Worm (Caenorhabditis elegans) whole organism, L1 larva: ENCODE measurements around the gene Y37A1A.2.
A peak's percentile ranks its signal among the peaks of the same experiment; 100 is the strongest.

Experiments used
- C16A3.4 ChIP-seq: fragments of 150-350 bp; optimal IDR thresholded peaks from 2 replicates; lab custom pipeline; 2014; ENCODE audit warnings: missing biosample characterization, missing genetic modification characterization
- F16B12.6 ChIP-seq: fragments of 150-350 bp; optimal IDR thresholded peaks from 2 replicates; lab custom pipeline; 2014; ENCODE audit warnings: missing biosample characterization, missing genetic modification characterization
- alr-1 ChIP-seq: fragments of 200-800 bp; sonication (Bioruptor generic); optimal IDR thresholded peaks from 2 replicates; lab custom pipeline; 2018; ENCODE audit warnings: borderline replicate concordance, mild to moderate bottlenecking, missing genetic modification characterization, missing compliant biosample characterization
- aly-2 ChIP-seq: fragments of 150-350 bp; optimal IDR thresholded peaks from 2 replicates; lab custom pipeline; 2014; ENCODE audit warnings: missing biosample characterization, missing genetic modification characterization
- ama-1 ChIP-seq: fragments of 150-350 bp; optimal IDR thresholded peaks from 2 replicates; lab custom pipeline; 2014
- ceh-63 ChIP-seq: fragments of 200-800 bp; sonication (Bioruptor generic); optimal IDR thresholded peaks from 2 replicates; lab custom pipeline; 2018; ENCODE audit warnings: mild to moderate bottlenecking, missing genetic modification characterization, missing compliant biosample characterization
- ceh-8 ChIP-seq: fragments of 200-800 bp; sonication (Bioruptor generic); optimal IDR thresholded peaks from 2 replicates; lab custom pipeline; 2018; ENCODE audit warnings: mild to moderate bottlenecking, missing genetic modification characterization, moderate library complexity, missing compliant biosample characterization
- ceh-90 ChIP-seq: sonication (generic microtip); optimal IDR thresholded peaks from 2 replicates; lab custom pipeline; 2016; ENCODE audit warnings: missing genetic modification characterization, missing compliant biosample characterization
- dpl-1 ChIP-seq, 3 experiments: fragments of 150-350 bp in 2 of 3; sonication (generic microtip) in 1 of 3; optimal IDR thresholded peaks; 2 replicates each; lab custom pipeline; 2014 to 2017; ENCODE audit warnings: missing biosample characterization in 3 of 3, missing genetic modification characterization in 3 of 3, missing genetic modification reagents in 3 of 3
- dsc-1 ChIP-seq: sonication (generic microtip); optimal IDR thresholded peaks from 2 replicates; lab custom pipeline; 2016; ENCODE audit warnings: mild to moderate bottlenecking, missing genetic modification characterization, missing compliant biosample characterization
- efl-1 ChIP-seq, 4 experiments: fragments of 150-350 bp; optimal IDR thresholded peaks in 3 of 4; peaks in 1 of 4; 1 replicate in 1 of 4; 2 replicates in 3 of 4; lab custom pipeline; 2014; ENCODE audit warnings: missing biosample characterization in 2 of 4, missing genetic modification characterization in 2 of 4, missing genetic modification reagents in 2 of 4
- egl-13 ChIP-seq: sonication (generic microtip); optimal IDR thresholded peaks from 2 replicates; lab custom pipeline; 2016; ENCODE audit warnings: missing genotype, missing genetic modification reagents, missing genetic modification characterization, missing compliant biosample characterization
- egl-27 ChIP-seq, 2 experiments: fragments of 150-350 bp in 1 of 2; sonication (generic microtip); optimal IDR thresholded peaks; 3 replicates each; lab custom pipeline; 2017 to 2018; ENCODE audit warnings: missing biosample characterization in 2 of 2, missing genetic modification characterization in 2 of 2, missing genetic modification reagents in 2 of 2
- elt-3 ChIP-seq, 6 experiments: fragments of 150-350 bp in 1 of 6; sonication (generic microtip); optimal IDR thresholded peaks; 2 replicates each; lab custom pipeline; 2017 to 2018; ENCODE audit warnings: missing biosample characterization in 6 of 6, missing genetic modification characterization in 6 of 6, inconsistent platforms in 1 of 6
- ets-5 ChIP-seq: fragments of 200-800 bp; sonication (Bioruptor generic); IDR thresholded peaks from 2 replicates; pipeline ENCODE4 v1.3.6; 2022; ENCODE audit warnings: missing genetic modification characterization, missing compliant biosample characterization
- fkh-4 ChIP-seq: sonication (generic microtip); optimal IDR thresholded peaks from 2 replicates; lab custom pipeline; 2016; ENCODE audit warnings: missing compliant biosample characterization, missing genetic modification characterization, borderline replicate concordance
- fkh-8 ChIP-seq: sonication (generic microtip); optimal IDR thresholded peaks from 2 replicates; lab custom pipeline; 2016; ENCODE audit warnings: mild to moderate bottlenecking, missing genetic modification characterization, missing compliant biosample characterization
- grh-1 ChIP-seq: fragments of 200-800 bp; sonication (Bioruptor generic); IDR thresholded peaks from 2 replicates; pipeline ENCODE4 v1.3.6; 2022; ENCODE audit warnings: missing genetic modification reagents, missing genetic modification characterization, missing compliant biosample characterization
- hlh-17 ChIP-seq: fragments of 200-800 bp; sonication (Bioruptor generic); optimal IDR thresholded peaks from 2 replicates; lab custom pipeline; 2018; ENCODE audit warnings: missing genetic modification characterization, mild to moderate bottlenecking, missing compliant biosample characterization, moderate library complexity, borderline replicate concordance
- hlh-4 ChIP-seq: sonication (generic microtip); optimal IDR thresholded peaks from 2 replicates; lab custom pipeline; 2016; ENCODE audit warnings: mild to moderate bottlenecking, missing genetic modification characterization, missing compliant biosample characterization
- hpl-2 ChIP-seq: fragments of 150-350 bp; optimal IDR thresholded peaks from 2 replicates; lab custom pipeline; 2014; ENCODE audit warnings: missing biosample characterization, missing genetic modification reagents, missing genetic modification characterization
- irx-1 ChIP-seq: sonication (generic microtip); optimal IDR thresholded peaks from 2 replicates; lab custom pipeline; 2016; ENCODE audit warnings: missing genetic modification characterization, missing compliant biosample characterization
- lin-13 ChIP-seq: fragments of 150-350 bp; optimal IDR thresholded peaks from 2 replicates; lab custom pipeline; 2014; ENCODE audit warnings: missing biosample characterization, missing genetic modification reagents, missing genetic modification characterization
- lin-14 ChIP-seq: fragments of 200-800 bp; sonication (Bioruptor generic); optimal IDR thresholded peaks from 2 replicates; lab custom pipeline; 2018; ENCODE audit warnings: mild to moderate bottlenecking, missing genetic modification characterization, moderate library complexity, missing compliant biosample characterization
- lin-15B ChIP-seq: fragments of 150-350 bp; sonication (generic microtip); optimal IDR thresholded peaks from 3 replicates; lab custom pipeline; 2014; ENCODE audit warnings: missing biosample characterization, missing genetic modification characterization
- lin-35 ChIP-seq, 2 experiments: fragments of 150-350 bp; optimal IDR thresholded peaks; 2 replicates each; lab custom pipeline; 2014; ENCODE audit warnings: missing biosample characterization in 2 of 2, missing genetic modification characterization in 2 of 2, missing genetic modification reagents in 2 of 2
- lin-39 ChIP-seq: fragments of 150-350 bp; optimal IDR thresholded peaks from 2 replicates; lab custom pipeline; 2014; ENCODE audit warnings: missing biosample characterization, missing genetic modification reagents, missing genetic modification characterization
- lir-3 ChIP-seq: sonication (generic microtip); optimal IDR thresholded peaks from 2 replicates; lab custom pipeline; 2016; ENCODE audit warnings: mild to moderate bottlenecking, missing genetic modification characterization, moderate library complexity, missing compliant biosample characterization; ENCODE audit not compliant: poor library complexity
- lsy-2 ChIP-seq, 2 experiments: fragments of 150-350 bp; optimal IDR thresholded peaks; 2 replicates each; lab custom pipeline; 2014; ENCODE audit warnings: missing biosample characterization in 2 of 2, missing genetic modification characterization in 2 of 2
- mdl-1 ChIP-seq, 2 experiments: fragments of 150-350 bp; optimal IDR thresholded peaks; 2 replicates each; lab custom pipeline; 2014 to 2017; ENCODE audit warnings: missing biosample characterization in 2 of 2, missing genetic modification characterization in 2 of 2, inconsistent platforms in 1 of 2
- mef-2 ChIP-seq: fragments of 150-350 bp; optimal IDR thresholded peaks from 2 replicates; lab custom pipeline; 2014; ENCODE audit warnings: missing biosample characterization, missing genetic modification characterization
- mep-1 ChIP-seq: fragments of 150-350 bp; optimal IDR thresholded peaks from 2 replicates; lab custom pipeline; 2014; ENCODE audit warnings: missing biosample characterization, missing genetic modification characterization
- nhr-19 ChIP-seq: fragments of 200-800 bp; sonication (Bioruptor generic); conservative IDR thresholded peaks from 2 replicates; pipeline ENCODE4 v1.3.6; 2022; ENCODE audit warnings: missing genetic modification characterization, missing compliant biosample characterization
- nhr-20 ChIP-seq: sonication (generic microtip); optimal IDR thresholded peaks from 2 replicates; lab custom pipeline; 2016; ENCODE audit warnings: mild to moderate bottlenecking, missing genetic modification characterization, missing compliant biosample characterization
- nhr-28 ChIP-seq: fragments of 150-350 bp; optimal IDR thresholded peaks from 2 replicates; lab custom pipeline; 2014; ENCODE audit warnings: missing biosample characterization, missing genetic modification characterization
- nhr-71 ChIP-seq: sonication (generic microtip); optimal IDR thresholded peaks from 2 replicates; lab custom pipeline; 2016; ENCODE audit warnings: mild to moderate bottlenecking, missing genetic modification characterization, moderate library complexity, missing compliant biosample characterization
- nhr-76 ChIP-seq: sonication (generic microtip); optimal IDR thresholded peaks from 2 replicates; lab custom pipeline; 2017; ENCODE audit warnings: missing biosample characterization, missing genetic modification characterization
- nhr-77 ChIP-seq: fragments of 150-350 bp; optimal IDR thresholded peaks from 2 replicates; lab custom pipeline; 2014; ENCODE audit warnings: missing biosample characterization, missing genetic modification characterization
- nhr-84 ChIP-seq: sonication (generic microtip); optimal IDR thresholded peaks from 2 replicates; lab custom pipeline; 2017; ENCODE audit warnings: missing biosample characterization, missing genetic modification characterization
- nhr-85 ChIP-seq: sonication (generic microtip); peaks from one replicate; lab custom pipeline; 2016; ENCODE audit warnings: missing genetic modification characterization, inconsistent platforms, missing compliant biosample characterization
- pag-3 ChIP-seq: sonication (generic microtip); optimal IDR thresholded peaks from 2 replicates; lab custom pipeline; 2017; ENCODE audit warnings: missing genetic modification characterization, mild to moderate bottlenecking, missing compliant biosample characterization, antibody characterized with exemption, borderline replicate concordance; ENCODE audit not compliant: insufficient read depth
- rnt-1 ChIP-seq: sonication (generic microtip); optimal IDR thresholded peaks from 2 replicates; lab custom pipeline; 2016; ENCODE audit warnings: mild to moderate bottlenecking, missing genetic modification characterization, moderate library complexity, missing compliant biosample characterization
- skn-1 ChIP-seq: fragments of 150-350 bp; optimal IDR thresholded peaks from 2 replicates; lab custom pipeline; 2014; ENCODE audit warnings: missing biosample characterization, missing genetic modification characterization
- snu-23 ChIP-seq: sonication (generic microtip); optimal IDR thresholded peaks from 2 replicates; lab custom pipeline; 2016; ENCODE audit warnings: missing genetic modification characterization, missing compliant biosample characterization
- sox-4 ChIP-seq: sonication (generic microtip); optimal IDR thresholded peaks from 2 replicates; lab custom pipeline; 2016; ENCODE audit warnings: missing genetic modification characterization, missing compliant biosample characterization
- sptf-1 ChIP-seq: fragments of 150-350 bp; optimal IDR thresholded peaks from 2 replicates; lab custom pipeline; 2014; ENCODE audit warnings: missing biosample characterization, missing genetic modification characterization
- swsn-7 ChIP-seq: sonication (generic microtip); optimal IDR thresholded peaks from 2 replicates; lab custom pipeline; 2016; ENCODE audit warnings: missing genetic modification characterization, missing compliant biosample characterization
- unc-30 ChIP-seq: sonication (generic microtip); optimal IDR thresholded peaks from 2 replicates; lab custom pipeline; 2017; ENCODE audit warnings: missing biosample characterization, missing genetic modification characterization
- unc-62 ChIP-seq: fragments of 150-350 bp; optimal IDR thresholded peaks from 2 replicates; lab custom pipeline; 2014; ENCODE audit warnings: missing biosample characterization, missing genetic modification reagents, missing genetic modification characterization
- unc-86 ChIP-seq: sonication (generic microtip); optimal IDR thresholded peaks from 2 replicates; lab custom pipeline; 2016; ENCODE audit warnings: missing genetic modification characterization, missing compliant biosample characterization
- xbp-1 ChIP-seq: sonication (generic microtip); optimal IDR thresholded peaks from 2 replicates; lab custom pipeline; 2016; ENCODE audit warnings: missing genetic modification characterization, missing compliant biosample characterization
- zag-1 ChIP-seq: fragments of 150-350 bp; optimal IDR thresholded peaks from 2 replicates; lab custom pipeline; 2014; ENCODE audit warnings: missing biosample characterization, missing genetic modification characterization
- ztf-11 ChIP-seq, 2 experiments: sonication (generic microtip); optimal IDR thresholded peaks; 2 replicates each; lab custom pipeline; 2016 to 2017; ENCODE audit warnings: missing genetic modification characterization in 2 of 2, missing biosample characterization in 1 of 2, missing compliant biosample characterization in 1 of 2

Y37A1A.2 gene

DNA sequence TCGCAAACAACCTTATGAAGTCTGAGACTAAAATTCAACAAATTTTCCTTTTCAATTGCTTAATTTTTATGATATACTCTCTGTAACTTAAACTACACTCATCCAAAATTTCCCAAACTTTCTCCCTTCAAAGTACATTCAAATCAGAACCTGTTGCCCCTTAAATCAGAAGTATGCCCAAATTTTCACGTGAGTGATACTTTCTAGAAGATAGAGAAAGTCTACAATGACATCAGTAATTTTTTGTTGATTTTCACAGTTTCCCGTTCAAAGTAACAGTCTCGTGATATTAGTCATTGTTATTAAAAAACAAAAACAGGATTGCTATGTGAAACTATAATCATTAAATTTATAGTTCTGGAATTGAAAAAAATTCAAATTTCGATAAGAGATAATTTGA is 1.9 kb downstream of the Y37A1A.2 start:
- peak in 1 of 2 experiments; percentile 58 for TF ChIP-seq lin-35 (GFP tag; optimal IDR thresholded peaks at IDR 0.05; lab: Kevin White, UChicago)
- TF ChIP-seq snu-23, result peak; percentile 72
- TF ChIP-seq aly-2 (tag; lab: Kevin White, UChicago), result no peak
- no peak for TF ChIP-seq irx-1 (tag; lab: Kevin White, UChicago)
- no peak for TF ChIP-seq sox-4 (tag; lab: Kevin White, UChicago)
- no peak for TF ChIP-seq lin-15B (tag; lab: Kevin White, UChicago)
- no peak for TF ChIP-seq ets-5
- TF ChIP-seq nhr-76 (tag; lab: Kevin White, UChicago), result no peak
- no peak for TF ChIP-seq nhr-77 (tag; lab: Kevin White, UChicago)
- no peak for TF ChIP-seq F16B12.6 (tag; lab: Kevin White, UChicago)
- TF ChIP-seq mdl-1 (tag; optimal IDR thresholded peaks at IDR 0.05; lab: Kevin White, UChicago), result no peak
- no peak for TF ChIP-seq fkh-4 (tag; lab: Kevin White, UChicago)
- TF ChIP-seq dsc-1, result no peak
- no peak for TF ChIP-seq egl-13
- no peak for TF ChIP-seq hpl-2 (GFP tag; lab: Kevin White, UChicago)
- TF ChIP-seq C16A3.4 (tag; lab: Kevin White, UChicago), result no peak
- peak; percentile 92 for TF ChIP-seq nhr-85 (tag; lab: Kevin White, UChicago)
- TF ChIP-seq unc-30 (tag; lab: Kevin White, UChicago), result no peak
- TF ChIP-seq fkh-8 (tag; lab: Kevin White, UChicago), result no peak
- TF ChIP-seq sptf-1, result no peak
- TF ChIP-seq lir-3, result no peak
- no peak for TF ChIP-seq ztf-11 (tag; optimal IDR thresholded peaks at IDR 0.05; lab: Kevin White, UChicago)
- TF ChIP-seq rnt-1 (tag; lab: Kevin White, UChicago), result no peak
- TF ChIP-seq grh-1 (GFP tag; lab: Robert Waterston, UW), result peak; percentile 67
- no peak for TF ChIP-seq ceh-90 (tag; lab: Kevin White, UChicago)
- no peak for TF ChIP-seq xbp-1
- no peak for TF ChIP-seq pag-3 (tag; lab: Kevin White, UChicago)
- no peak for TF ChIP-seq lin-14
- TF ChIP-seq nhr-19, result peak; percentile 87
- no peak for TF ChIP-seq mep-1
- no peak for TF ChIP-seq lsy-2 (tag; optimal IDR thresholded peaks at IDR 0.05; lab: Kevin White, UChicago)
- TF ChIP-seq dpl-1 (GFP tag; optimal IDR thresholded peaks at IDR 0.05; lab: Kevin White, UChicago), result peak in 1 of 3 experiments; percentile 8
- TF ChIP-seq egl-27 (tag; optimal IDR thresholded peaks at IDR 0.05; lab: Kevin White, UChicago), result no peak
- no peak for TF ChIP-seq nhr-28
- TF ChIP-seq zag-1, result no peak
- TF ChIP-seq skn-1 (tag; lab: Kevin White, UChicago), result peak; percentile 7
- TF ChIP-seq ceh-8 (GFP tag; lab: Kevin White, UChicago), result no peak
- peak; percentile 78 for TF ChIP-seq nhr-71 (tag; lab: Kevin White, UChicago)
- peak; percentile 92 for TF ChIP-seq nhr-20 (tag; lab: Kevin White, UChicago)
- TF ChIP-seq unc-86 (tag; lab: Kevin White, UChicago), result no peak
- no peak for TF ChIP-seq unc-62 (GFP tag; lab: Kevin White, UChicago)
- no peak for TF ChIP-seq ama-1 (lab: Kevin White, UChicago)
- TF ChIP-seq swsn-7 (tag; lab: Kevin White, UChicago), result no peak
- TF ChIP-seq hlh-4, result no peak
- no peak for TF ChIP-seq ceh-63 (GFP tag; lab: Kevin White, UChicago)
- TF ChIP-seq lin-39, result no peak
- no peak for TF ChIP-seq hlh-17 (GFP tag; lab: Kevin White, UChicago)
- TF ChIP-seq mef-2 (tag; lab: Kevin White, UChicago), result no peak
- TF ChIP-seq lin-13 (GFP tag; lab: Kevin White, UChicago), result no peak
- TF ChIP-seq nhr-84 (tag; lab: Kevin White, UChicago), result no peak
- TF ChIP-seq efl-1 (optimal IDR thresholded peaks at IDR 0.05; lab: Kevin White, UChicago), result no peak
- TF ChIP-seq efl-1 (GFP tag; optimal IDR thresholded peaks at IDR 0.05 in 1 of 2; lab: Kevin White, UChicago), result peak in 1 of 2 experiments; percentile 52
- peak in 4 of 6 experiments; percentile 20 to 94 (median 56) for TF ChIP-seq elt-3 (tag; optimal IDR thresholded peaks at IDR 0.05; lab: Kevin White, UChicago)
- TF ChIP-seq alr-1 (tag; lab: Kevin White, UChicago), result no peak
